Fruit fly (Drosophila melanogaster) whole organism, embryonic: ENCODE results near the gene Mlc1.

Experiments used
- Asciz ChIP-seq: fragments of 200-800 bp; sonication (Bioruptor generic); optimal IDR thresholded peaks from 2 replicates; lab custom pipeline; 2017; ENCODE audit warnings: missing biosample characterization, mild to moderate bottlenecking, missing genetic modification characterization, missing genetic modification reagents
- Blimp-1 ChIP-seq: fragments of 200-800 bp; sonication (Bioruptor generic); optimal IDR thresholded peaks from 3 replicates; lab custom pipeline; 2018; ENCODE audit warnings: missing biosample characterization, missing genetic modification characterization, mild to moderate bottlenecking, moderate library complexity, missing genetic modification reagents
- CG10147 ChIP-seq: fragments of 200-800 bp; sonication (Bioruptor generic); optimal IDR thresholded peaks from 2 replicates; lab custom pipeline; 2019; ENCODE audit warnings: missing biosample characterization, mild to moderate bottlenecking, missing genetic modification characterization, moderate library complexity
- CG10654 ChIP-seq: fragments of 200-800 bp; sonication (Bioruptor generic); optimal IDR thresholded peaks from 2 replicates; lab custom pipeline; 2016; ENCODE audit warnings: missing biosample characterization, missing genetic modification characterization
- CG11456 ChIP-seq: fragments of 200-800 bp; sonication (Bioruptor generic); IDR thresholded peaks from 3 replicates; pipeline ENCODE4 v1.3.6; 2022; ENCODE audit warnings: missing biosample characterization, missing genetic modification characterization
- CG12071 ChIP-seq: fragments of 200-800 bp; sonication (Bioruptor generic); optimal IDR thresholded peaks from 3 replicates; lab custom pipeline; 2018; ENCODE audit warnings: missing biosample characterization, mild to moderate bottlenecking, missing genetic modification characterization
- CG17359 ChIP-seq: fragments of 200-800 bp; sonication (Bioruptor generic); optimal IDR thresholded peaks from 3 replicates; lab custom pipeline; 2018; ENCODE audit warnings: missing biosample characterization, mild to moderate bottlenecking, missing genetic modification characterization, moderate library complexity
- CG2120 ChIP-seq: fragments of 200-800 bp; sonication (Bioruptor generic); optimal IDR thresholded peaks from 3 replicates; lab custom pipeline; 2016; ENCODE audit warnings: missing biosample characterization, missing genetic modification characterization
- CG2129 ChIP-seq: fragments of 200-800 bp; sonication (Bioruptor generic); IDR thresholded peaks from 2 replicates; pipeline ENCODE4 v1.3.6; 2022; ENCODE audit warnings: missing biosample characterization, missing genetic modification characterization; ENCODE audit not compliant: partially characterized antibody
- CG2202 ChIP-seq: fragments of 200-800 bp; sonication (Bioruptor generic); optimal IDR thresholded peaks from 2 replicates; lab custom pipeline; 2018; ENCODE audit warnings: missing biosample characterization, mild to moderate bottlenecking, missing genetic modification characterization
- CG2678 ChIP-seq: fragments of 200-800 bp; sonication (Bioruptor generic); optimal IDR thresholded peaks from 3 replicates; lab custom pipeline; 2019; ENCODE audit warnings: missing biosample characterization, mild to moderate bottlenecking, missing genetic modification characterization, moderate library complexity
- CG30431 ChIP-seq: fragments of 200-800 bp; sonication (Bioruptor generic); optimal IDR thresholded peaks from 2 replicates; lab custom pipeline; 2017; ENCODE audit warnings: missing biosample characterization, missing genetic modification characterization
- CG3281 ChIP-seq: fragments of 200-800 bp; sonication (Bioruptor generic); optimal IDR thresholded peaks from 3 replicates; lab custom pipeline; 2017; ENCODE audit warnings: missing biosample characterization, mild to moderate bottlenecking, missing genetic modification characterization
- CG4424 ChIP-seq: fragments of 200-800 bp; sonication (Bioruptor generic); optimal IDR thresholded peaks from 3 replicates; lab custom pipeline; 2016; ENCODE audit warnings: missing biosample characterization, missing genetic modification characterization
- CG4707 ChIP-seq: fragments of 200-800 bp; sonication (Bioruptor generic); optimal IDR thresholded peaks from 2 replicates; lab custom pipeline; 2018; ENCODE audit warnings: missing biosample characterization, mild to moderate bottlenecking, missing genetic modification characterization, moderate library complexity
- CG5953 ChIP-seq: fragments of 200-800 bp; sonication (Bioruptor generic); IDR thresholded peaks from 2 replicates; pipeline ENCODE4 v1.3.6; 2022; ENCODE audit warnings: missing biosample characterization, missing genetic modification characterization
- CG7271 ChIP-seq: fragments of 200-800 bp; sonication (Bioruptor generic); optimal IDR thresholded peaks from 2 replicates; lab custom pipeline; 2018; ENCODE audit warnings: missing biosample characterization, mild to moderate bottlenecking, missing genetic modification characterization, moderate library complexity
- CG7372 ChIP-seq: fragments of 200-800 bp; sonication (Bioruptor generic); IDR thresholded peaks from 2 replicates; pipeline ENCODE4 v1.3.6; 2022; ENCODE audit warnings: missing biosample characterization, missing genetic modification characterization
- CG8359 ChIP-seq: fragments of 200-800 bp; sonication (Bioruptor generic); optimal IDR thresholded peaks from 2 replicates; lab custom pipeline; 2017; ENCODE audit warnings: missing biosample characterization, mild to moderate bottlenecking, missing genetic modification characterization, borderline replicate concordance
- CrebB ChIP-seq: fragments of 200-800 bp; sonication (Bioruptor generic); optimal IDR thresholded peaks from 3 replicates; lab custom pipeline; 2018; ENCODE audit warnings: missing biosample characterization, mild to moderate bottlenecking, missing genetic modification characterization
- Ets65A ChIP-seq: fragments of 200-800 bp; sonication (Bioruptor generic); peaks from one replicate; lab custom pipeline; 2016; ENCODE audit warnings: missing biosample characterization, missing genetic modification characterization
- Fer1 ChIP-seq: fragments of 200-800 bp; sonication (Bioruptor generic); optimal IDR thresholded peaks from 2 replicates; lab custom pipeline; 2017; ENCODE audit warnings: missing biosample characterization, mild to moderate bottlenecking, missing genetic modification characterization
- Fer3 ChIP-seq: fragments of 200-800 bp; sonication (Bioruptor generic); optimal IDR thresholded peaks from 2 replicates; lab custom pipeline; 2018; ENCODE audit warnings: missing biosample characterization, mild to moderate bottlenecking, missing genetic modification characterization, moderate library complexity
- Gug ChIP-seq: fragments of 200-800 bp; sonication (Bioruptor generic); IDR thresholded peaks from 4 replicates; pipeline ENCODE4 v1.3.6; 2022; ENCODE audit warnings: missing biosample characterization, missing genetic modification characterization
- Hmr ChIP-seq: fragments of 200-800 bp; sonication (Bioruptor generic); optimal IDR thresholded peaks from 3 replicates; lab custom pipeline; 2017; ENCODE audit warnings: mild to moderate bottlenecking, missing biosample characterization, missing genetic modification reagents, missing genetic modification characterization
- Hr51 ChIP-seq, 2 experiments: fragments of 200-800 bp; sonication (Bioruptor generic); optimal IDR thresholded peaks; 2 replicates in 1 of 2; 3 replicates in 1 of 2; lab custom pipeline; 2016 to 2018; ENCODE audit warnings: missing biosample characterization in 2 of 2, missing genetic modification characterization in 2 of 2, mild to moderate bottlenecking in 1 of 2, moderate library complexity in 1 of 2
- Meics ChIP-seq: fragments of 200-800 bp; sonication (Bioruptor generic); optimal IDR thresholded peaks from 2 replicates; lab custom pipeline; 2017; ENCODE audit warnings: missing biosample characterization, mild to moderate bottlenecking, missing genetic modification characterization
- Nf-YC ChIP-seq: fragments of 200-800 bp; optimal IDR thresholded peaks from 3 replicates; lab custom pipeline; 2019; ENCODE audit warnings: missing biosample characterization, mild to moderate bottlenecking, missing genetic modification characterization, moderate library complexity
- Oaz ChIP-seq: fragments of 200-800 bp; sonication (Bioruptor generic); IDR thresholded peaks from 2 replicates; pipeline ENCODE4 v1.3.6; 2022; ENCODE audit warnings: missing biosample characterization, missing genetic modification characterization
- Sox102F ChIP-seq: fragments of 200-800 bp; sonication (Bioruptor generic); optimal IDR thresholded peaks from 2 replicates; lab custom pipeline; 2018; ENCODE audit warnings: missing biosample characterization, mild to moderate bottlenecking, missing genetic modification characterization, moderate library complexity
- Stat92E ChIP-seq, 3 experiments: fragments of >200 bp in 2 of 3; fragments of 200-800 bp in 1 of 3; sonication (Bioruptor generic) in 1 of 3; optimal IDR thresholded peaks; 2 replicates each; lab custom pipeline; 2017 to 2019; ENCODE audit warnings: missing biosample characterization in 3 of 3, missing genetic modification characterization in 3 of 3, mild to moderate bottlenecking in 1 of 3, moderate library complexity in 1 of 3
- Taf1 ChIP-seq: fragments of 200-800 bp; sonication (Bioruptor generic); IDR thresholded peaks from 2 replicates; pipeline ENCODE4 v1.3.6; 2022; ENCODE audit warnings: missing biosample characterization, missing genetic modification characterization
- Xbp1 ChIP-seq: fragments of 200-800 bp; sonication (Bioruptor generic); optimal IDR thresholded peaks from 3 replicates; lab custom pipeline; 2016; ENCODE audit warnings: missing biosample characterization, mild to moderate bottlenecking, missing genetic modification characterization
- br ChIP-seq: fragments of >200 bp; optimal IDR thresholded peaks from 2 replicates; lab custom pipeline; 2017
- crc ChIP-seq: fragments of 200-800 bp; sonication (Bioruptor generic); optimal IDR thresholded peaks from 2 replicates; lab custom pipeline; 2016; ENCODE audit warnings: missing biosample characterization, missing genetic modification characterization
- esg ChIP-seq: fragments of 200-800 bp; sonication (Bioruptor generic); conservative IDR thresholded peaks from 2 replicates; pipeline ENCODE4 v1.3.6; 2022; ENCODE audit warnings: missing biosample characterization, missing genetic modification characterization
- hkb ChIP-seq, 2 experiments: fragments of 200-800 bp in 1 of 2; fragments of >200 bp in 1 of 2; sonication (Bioruptor generic) in 1 of 2; IDR thresholded peaks in 1 of 2; optimal IDR thresholded peaks in 1 of 2; 2 replicates each; pipeline versions ENCODE4 v1.3.6 to Lab custom; 2017 to 2022; ENCODE audit warnings: missing biosample characterization in 1 of 2, missing genetic modification characterization in 1 of 2
- ken ChIP-seq: fragments of 200-800 bp; sonication (Bioruptor generic); IDR thresholded peaks from 3 replicates; pipeline ENCODE4 v1.3.6; 2022; ENCODE audit warnings: missing biosample characterization, missing genetic modification characterization
- kni ChIP-seq: fragments of 200-800 bp; sonication (Bioruptor generic); optimal IDR thresholded peaks from 3 replicates; lab custom pipeline; 2017; ENCODE audit warnings: mild to moderate bottlenecking, missing biosample characterization, missing genetic modification reagents, missing genetic modification characterization
- lbe ChIP-seq: fragments of 200-800 bp; sonication (Bioruptor generic); optimal IDR thresholded peaks from 2 replicates; lab custom pipeline; 2016; ENCODE audit warnings: missing biosample characterization, mild to moderate bottlenecking, missing genetic modification characterization
- pfk ChIP-seq: fragments of 200-800 bp; sonication (Bioruptor generic); optimal IDR thresholded peaks from 2 replicates; lab custom pipeline; 2018; ENCODE audit warnings: missing biosample characterization, mild to moderate bottlenecking, missing genetic modification characterization, moderate library complexity
- phol ChIP-seq: fragments of 200-800 bp; sonication (Bioruptor generic); optimal IDR thresholded peaks from 3 replicates; lab custom pipeline; 2018; ENCODE audit warnings: missing biosample characterization, mild to moderate bottlenecking, missing genetic modification characterization, moderate library complexity
- ro ChIP-seq: fragments of 200-800 bp; sonication (Bioruptor generic); IDR thresholded peaks from 2 replicates; pipeline ENCODE4 v1.3.6; 2022; ENCODE audit warnings: missing biosample characterization, missing genetic modification characterization
- shn ChIP-seq: fragments of 200-800 bp; sonication (Bioruptor generic); optimal IDR thresholded peaks from 3 replicates; lab custom pipeline; 2016; ENCODE audit warnings: missing biosample characterization, missing genetic modification characterization
- ssp ChIP-seq: fragments of 200-800 bp; sonication (Bioruptor generic); IDR thresholded peaks from 2 replicates; pipeline ENCODE4 v1.3.6; 2022; ENCODE audit warnings: missing biosample characterization, missing genetic modification characterization
- sug ChIP-seq: fragments of 200-800 bp; optimal IDR thresholded peaks from 2 replicates; lab custom pipeline; 2019; ENCODE audit warnings: missing biosample characterization, mild to moderate bottlenecking, missing genetic modification characterization, moderate library complexity
- wek ChIP-seq: fragments of 200-800 bp; sonication (Bioruptor generic); optimal IDR thresholded peaks from 3 replicates; lab custom pipeline; 2018; ENCODE audit warnings: missing biosample characterization, mild to moderate bottlenecking, missing genetic modification characterization, moderate library complexity
- wor ChIP-seq: fragments of 200-800 bp; sonication (Bioruptor generic); IDR thresholded peaks from 2 replicates; pipeline ENCODE4 v1.3.6; 2022; ENCODE audit warnings: missing biosample characterization, missing genetic modification characterization
- zen ChIP-seq: fragments of 200-800 bp; sonication (Bioruptor generic); optimal IDR thresholded peaks from 3 replicates; lab custom pipeline; 2018; ENCODE audit warnings: missing biosample characterization, mild to moderate bottlenecking, missing genetic modification characterization, moderate library complexity
- zfh2 ChIP-seq: fragments of 200-800 bp; sonication (Bioruptor generic); optimal IDR thresholded peaks from 2 replicates; lab custom pipeline; 2016; ENCODE audit warnings: missing biosample characterization, missing genetic modification characterization

Mlc1 gene

DNA sequence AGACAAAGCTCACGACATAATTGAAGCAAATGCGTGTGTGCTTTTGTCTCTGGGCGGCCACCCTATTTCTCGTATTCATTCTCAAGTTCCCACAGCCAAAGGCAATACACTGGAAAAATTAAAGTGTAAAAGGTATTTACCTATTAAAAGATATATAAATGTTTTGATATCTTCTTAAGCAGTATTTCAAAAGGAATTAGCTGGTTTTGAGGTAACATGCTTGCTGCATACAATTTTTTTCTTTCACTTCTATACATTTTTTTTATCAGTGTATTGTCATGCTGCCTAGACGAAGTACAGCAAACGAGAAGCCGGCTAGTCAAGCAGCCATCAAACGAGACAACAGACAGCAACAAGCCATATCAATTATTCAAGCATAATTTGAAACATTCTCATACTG, 46.2 kb downstream of the Mlc1 start (continued):
- TF ChIP-seq Fer1 (GFP tag; lab: Kevin White, UChicago) = peak; percentile 59
- no peak for TF ChIP-seq wor (GFP tag; lab: Robert Waterston, UW)
- peak; percentile 40 for TF ChIP-seq CG3281 (GFP tag; lab: Kevin White, UChicago)
- TF ChIP-seq CG2129 (GFP tag; lab: Robert Waterston, UW) = no peak
- TF ChIP-seq Hmr (GFP tag; lab: Kevin White, UChicago) = peak; percentile 1
- TF ChIP-seq CG8359 (GFP tag; lab: Kevin White, UChicago) = no peak
- peak; percentile 13 for TF ChIP-seq CG12071 (GFP tag; lab: Kevin White, UChicago)
- no peak for TF ChIP-seq CG7271 (tag; lab: Kevin White, UChicago)
- TF ChIP-seq shn (GFP tag; lab: Kevin White, UChicago) = no peak
- no peak for TF ChIP-seq wek
- TF ChIP-seq CG2202 (tag; lab: Kevin White, UChicago) = no peak
- TF ChIP-seq Meics (GFP tag; lab: Kevin White, UChicago) = peak; percentile 14
- TF ChIP-seq Hr51 (GFP tag; optimal IDR thresholded peaks at IDR 0.05; lab: Kevin White, UChicago) = peak in 1 of 2 experiments; percentile 32
- TF ChIP-seq zen = peak; percentile 1
- no peak for TF ChIP-seq CG30431 (GFP tag; lab: Kevin White, UChicago)
- TF ChIP-seq Asciz (GFP tag; lab: Kevin White, UChicago) = peak; percentile 9
- TF ChIP-seq Blimp-1 (GFP tag; lab: Kevin White, UChicago) = peak; percentile 39
- peak; percentile 47 for TF ChIP-seq phol
- peak; percentile 15 for TF ChIP-seq sug (tag; lab: Kevin White, UChicago)
- no peak for TF ChIP-seq CG10654 (GFP tag; lab: Kevin White, UChicago)
- peak; percentile 12 for TF ChIP-seq Ets65A (GFP tag; lab: Kevin White, UChicago)
- TF ChIP-seq pfk (GFP tag; lab: Kevin White, UChicago) = no peak
- TF ChIP-seq CG11456 (GFP tag; lab: Robert Waterston, UW) = no peak
- TF ChIP-seq Taf1 = no peak
- no peak for TF ChIP-seq CrebB (tag; lab: Kevin White, UChicago)
- no peak for TF ChIP-seq ssp
- TF ChIP-seq hkb (optimal IDR thresholded peaks at IDR 0.05; lab: Kevin White, UChicago) = no peak
- peak; percentile 26; the same call in 1 of the 2 replicates for TF ChIP-seq hkb (GFP tag; IDR thresholded peaks at IDR 0.05; lab: Robert Waterston, UW)
- no peak for TF ChIP-seq Nf-YC (tag; lab: Kevin White, UChicago)
- peak; percentile 41 for TF ChIP-seq CG2678
- peak; percentile 51 for TF ChIP-seq CG17359 (tag; lab: Kevin White, UChicago)
- no peak for TF ChIP-seq Gug (GFP tag; lab: Robert Waterston, UW)
- TF ChIP-seq esg (GFP tag; lab: Robert Waterston, UW) = peak; percentile 37
- TF ChIP-seq CG2120 = peak; percentile 32
- TF ChIP-seq Stat92E (GFP tag; optimal IDR thresholded peaks at IDR 0.05; lab: Kevin White, UChicago) = no peak
- no peak for TF ChIP-seq Oaz (GFP tag; lab: Robert Waterston, UW)
- TF ChIP-seq Xbp1 = no peak
- peak; percentile 11 for TF ChIP-seq Sox102F (GFP tag; lab: Kevin White, UChicago)
- TF ChIP-seq crc (GFP tag; lab: Kevin White, UChicago) = no peak
- 0 out of 2 replicates have a peak, but pooled peaks have one; percentile 8 for TF ChIP-seq CG7372 (GFP tag; lab: Robert Waterston, UW)
- no peak for TF ChIP-seq kni (GFP tag; lab: Kevin White, UChicago)
- no peak for TF ChIP-seq lbe
- TF ChIP-seq CG10147 = peak; percentile 21
- no peak; the same call in 1 of the 2 replicates for TF ChIP-seq CG5953 (GFP tag; lab: Robert Waterston, UW)
- TF ChIP-seq Fer3 (tag; lab: Kevin White, UChicago) = peak; percentile 27
- TF ChIP-seq ken (GFP tag; lab: Robert Waterston, UW) = no peak
- no peak for TF ChIP-seq br
- TF ChIP-seq ro = no peak
- no peak for TF ChIP-seq CG4707 (GFP tag; lab: Kevin White, UChicago)
- no peak for TF ChIP-seq CG4424
- TF ChIP-seq zfh2 (GFP tag; lab: Kevin White, UChicago) = no peak
